Fruit fly (Drosophila melanogaster) whole organism, prepupa: Measurements from ENCODE around the gene Srrm1.

Experiments used
- Blimp-1 ChIP-seq: fragments of 200-800 bp; sonication (Bioruptor generic); optimal IDR thresholded peaks from 3 replicates; lab custom pipeline; 2017; ENCODE audit warnings: missing biosample characterization, missing genetic modification characterization, mild to moderate bottlenecking, moderate library complexity, missing genetic modification reagents
- CG10631 ChIP-seq: fragments of 200-800 bp; sonication (Bioruptor generic); optimal IDR thresholded peaks from 2 replicates; lab custom pipeline; 2016; ENCODE audit warnings: missing biosample characterization, missing genetic modification characterization
- CG11294 ChIP-seq: fragments of 200-800 bp; sonication (Bioruptor generic); IDR thresholded peaks from 2 replicates; pipeline ENCODE4 v1.3.6; 2022; ENCODE audit warnings: missing biosample characterization, missing genetic modification characterization
- CG11762 ChIP-seq: fragments of 200-800 bp; sonication (Bioruptor generic); optimal IDR thresholded peaks from 3 replicates; lab custom pipeline; 2016; ENCODE audit warnings: missing biosample characterization, missing genetic modification characterization; ENCODE audit not compliant: insufficient read depth
- CG11902 ChIP-seq: fragments of 200-800 bp; sonication (Bioruptor generic); optimal IDR thresholded peaks from 3 replicates; lab custom pipeline; 2016; ENCODE audit warnings: missing biosample characterization, missing genetic modification characterization
- CG15336 ChIP-seq: fragments of 200-800 bp; sonication (Bioruptor generic); IDR thresholded peaks from 2 replicates; pipeline ENCODE4 v1.3.6; 2022; ENCODE audit warnings: missing biosample characterization, missing genetic modification characterization
- CG1621 ChIP-seq: fragments of 200-800 bp; sonication (Bioruptor generic); optimal IDR thresholded peaks from 3 replicates; lab custom pipeline; 2018; ENCODE audit warnings: missing biosample characterization, mild to moderate bottlenecking, missing genetic modification characterization
- CG3032 ChIP-seq: fragments of 200-800 bp; optimal IDR thresholded peaks from 2 replicates; lab custom pipeline; 2019; ENCODE audit warnings: missing biosample characterization, mild to moderate bottlenecking, missing genetic modification characterization, moderate library complexity
- CG31627 ChIP-seq: fragments of 200-800 bp; sonication (Bioruptor generic); optimal IDR thresholded peaks from 3 replicates; lab custom pipeline; 2016; ENCODE audit warnings: missing biosample characterization, missing genetic modification characterization
- CG3919 ChIP-seq: fragments of 200-800 bp; sonication (Bioruptor generic); optimal IDR thresholded peaks from 3 replicates; lab custom pipeline; 2016; ENCODE audit warnings: missing biosample characterization, missing genetic modification characterization
- CG6163 ChIP-seq: fragments of 200-800 bp; sonication (Bioruptor generic); IDR thresholded peaks from 3 replicates; pipeline ENCODE4 v1.3.6; 2022; ENCODE audit warnings: missing biosample characterization, missing genetic modification characterization
- CG6276 ChIP-seq: fragments of 200-800 bp; sonication (Bioruptor generic); optimal IDR thresholded peaks from 2 replicates; lab custom pipeline; 2017; ENCODE audit warnings: missing biosample characterization, mild to moderate bottlenecking, missing genetic modification characterization
- CG6808 ChIP-seq: fragments of 200-800 bp; sonication (Bioruptor generic); optimal IDR thresholded peaks from 3 replicates; lab custom pipeline; 2017; ENCODE audit warnings: missing biosample characterization, missing genetic modification characterization, mild to moderate bottlenecking, moderate library complexity, missing genetic modification reagents
- CG6854 ChIP-seq: fragments of 200-800 bp; sonication (Bioruptor generic); optimal IDR thresholded peaks from 2 replicates; lab custom pipeline; 2017; ENCODE audit warnings: missing biosample characterization, mild to moderate bottlenecking, missing genetic modification characterization
- CG7368 ChIP-seq: fragments of 200-800 bp; sonication (Bioruptor generic); optimal IDR thresholded peaks from 3 replicates; lab custom pipeline; 2016; ENCODE audit warnings: missing biosample characterization, missing genetic modification characterization
- CG8119 ChIP-seq: fragments of 200-800 bp; sonication (Bioruptor generic); IDR thresholded peaks from 3 replicates; pipeline ENCODE4 v1.3.6; 2022; ENCODE audit warnings: missing biosample characterization, missing genetic modification characterization
- Eip78C ChIP-seq: fragments of 200-800 bp; sonication (Bioruptor generic); peaks from one replicate; lab custom pipeline; 2016; ENCODE audit warnings: missing biosample characterization, missing genetic modification characterization
- Eip93F ChIP-seq: fragments of 200-800 bp; sonication (Bioruptor generic); optimal IDR thresholded peaks from 2 replicates; lab custom pipeline; 2016; ENCODE audit warnings: missing biosample characterization, mild to moderate bottlenecking, missing genetic modification characterization
- Ets21C ChIP-seq: fragments of 200-800 bp; sonication (Bioruptor generic); optimal IDR thresholded peaks from 3 replicates; lab custom pipeline; 2016; ENCODE audit warnings: missing biosample characterization, missing genetic modification characterization
- Gug ChIP-seq: fragments of 200-800 bp; sonication (Bioruptor generic); IDR thresholded peaks from 2 replicates; pipeline ENCODE4 v1.3.6; 2022; ENCODE audit warnings: missing biosample characterization, missing genetic modification characterization
- Hr38 ChIP-seq: sonication (Bioruptor generic); optimal IDR thresholded peaks from 2 replicates; lab custom pipeline; 2016; ENCODE audit warnings: missing biosample characterization, missing genetic modification characterization
- Hr39 ChIP-seq: fragments of 200-800 bp; sonication (Bioruptor generic); optimal IDR thresholded peaks from 2 replicates; lab custom pipeline; 2016; ENCODE audit warnings: missing biosample characterization, missing genetic modification characterization
- Hr4 ChIP-seq: fragments of 200-800 bp; sonication (Bioruptor generic); optimal IDR thresholded peaks from 3 replicates; lab custom pipeline; 2016; ENCODE audit warnings: missing biosample characterization, missing genetic modification characterization
- Met ChIP-seq: fragments of 200-800 bp; sonication (Bioruptor generic); optimal IDR thresholded peaks from 3 replicates; lab custom pipeline; 2016; ENCODE audit warnings: missing biosample characterization, missing genetic modification characterization
- Smox ChIP-seq: fragments of 200-800 bp; sonication (Bioruptor generic); optimal IDR thresholded peaks from 3 replicates; lab custom pipeline; 2016; ENCODE audit warnings: missing biosample characterization, missing genetic modification characterization
- Sox102F ChIP-seq: fragments of 200-800 bp; sonication (Bioruptor generic); optimal IDR thresholded peaks from 2 replicates; lab custom pipeline; 2016; ENCODE audit warnings: missing biosample characterization, mild to moderate bottlenecking, missing genetic modification characterization
- Sox14 ChIP-seq: fragments of 200-800 bp; sonication (Bioruptor generic); optimal IDR thresholded peaks from 3 replicates; lab custom pipeline; 2016; ENCODE audit warnings: missing biosample characterization, missing genetic modification characterization
- Sox15 ChIP-seq: fragments of 200-800 bp; sonication (Bioruptor generic); optimal IDR thresholded peaks from 3 replicates; lab custom pipeline; 2016; ENCODE audit warnings: missing biosample characterization, missing genetic modification characterization
- achi ChIP-seq: fragments of 200-800 bp; sonication (Bioruptor generic); optimal IDR thresholded peaks from 3 replicates; lab custom pipeline; 2016; ENCODE audit warnings: missing biosample characterization, missing genetic modification characterization
- acj6 ChIP-seq: fragments of 200-800 bp; sonication (Bioruptor generic); optimal IDR thresholded peaks from 3 replicates; lab custom pipeline; 2016; ENCODE audit warnings: missing biosample characterization, missing genetic modification characterization
- dac ChIP-seq: fragments of 200-800 bp; sonication (Bioruptor generic); optimal IDR thresholded peaks from 2 replicates; lab custom pipeline; 2017; ENCODE audit warnings: missing biosample characterization, mild to moderate bottlenecking, missing genetic modification characterization
- dsx ChIP-seq: fragments of 200-800 bp; optimal IDR thresholded peaks from 3 replicates; lab custom pipeline; 2019; ENCODE audit warnings: missing biosample characterization, mild to moderate bottlenecking, missing genetic modification characterization, moderate library complexity; ENCODE audit not compliant: poor library complexity, severe bottlenecking
- eg ChIP-seq: fragments of 200-800 bp; sonication (Bioruptor generic); IDR thresholded peaks from 3 replicates; pipeline ENCODE4 v1.3.6; 2022; ENCODE audit warnings: missing biosample characterization, missing genetic modification characterization
- fd59A ChIP-seq: fragments of 200-800 bp; sonication (Bioruptor generic); optimal IDR thresholded peaks from 2 replicates; lab custom pipeline; 2017; ENCODE audit warnings: missing biosample characterization, mild to moderate bottlenecking, missing genetic modification characterization, missing genetic modification reagents
- fd85E ChIP-seq: fragments of 200-800 bp; sonication (Bioruptor generic); optimal IDR thresholded peaks from 3 replicates; lab custom pipeline; 2016; ENCODE audit warnings: missing biosample characterization, missing genetic modification characterization
- fkh ChIP-seq: fragments of 200-800 bp; sonication (Bioruptor generic); optimal IDR thresholded peaks from 3 replicates; lab custom pipeline; 2017; ENCODE audit warnings: missing biosample characterization, mild to moderate bottlenecking, missing genetic modification characterization, moderate library complexity
- lz ChIP-seq: fragments of 200-800 bp; sonication (Bioruptor generic); optimal IDR thresholded peaks from 3 replicates; lab custom pipeline; 2016; ENCODE audit warnings: missing biosample characterization, missing genetic modification characterization
- net ChIP-seq: fragments of 200-800 bp; sonication (Bioruptor generic); optimal IDR thresholded peaks from 3 replicates; lab custom pipeline; 2016; ENCODE audit warnings: missing biosample characterization, missing genetic modification characterization
- pdm3 ChIP-seq: fragments of 200-800 bp; sonication (Bioruptor generic); optimal IDR thresholded peaks from 3 replicates; lab custom pipeline; 2016; ENCODE audit warnings: missing biosample characterization, missing genetic modification characterization
- spab ChIP-seq: fragments of 200-800 bp; sonication (Bioruptor generic); optimal IDR thresholded peaks from 2 replicates; lab custom pipeline; 2017; ENCODE audit warnings: missing biosample characterization, mild to moderate bottlenecking, missing genetic modification characterization, missing genetic modification reagents
- topi ChIP-seq: fragments of 200-800 bp; sonication (Bioruptor generic); optimal IDR thresholded peaks from 3 replicates; lab custom pipeline; 2016; ENCODE audit warnings: missing biosample characterization, missing genetic modification characterization
- vri ChIP-seq: fragments of 200-800 bp; sonication (Bioruptor generic); optimal IDR thresholded peaks from 3 replicates; lab custom pipeline; 2016; ENCODE audit warnings: missing biosample characterization, mild to moderate bottlenecking, missing genetic modification characterization

Gene Srrm1

DNA sequence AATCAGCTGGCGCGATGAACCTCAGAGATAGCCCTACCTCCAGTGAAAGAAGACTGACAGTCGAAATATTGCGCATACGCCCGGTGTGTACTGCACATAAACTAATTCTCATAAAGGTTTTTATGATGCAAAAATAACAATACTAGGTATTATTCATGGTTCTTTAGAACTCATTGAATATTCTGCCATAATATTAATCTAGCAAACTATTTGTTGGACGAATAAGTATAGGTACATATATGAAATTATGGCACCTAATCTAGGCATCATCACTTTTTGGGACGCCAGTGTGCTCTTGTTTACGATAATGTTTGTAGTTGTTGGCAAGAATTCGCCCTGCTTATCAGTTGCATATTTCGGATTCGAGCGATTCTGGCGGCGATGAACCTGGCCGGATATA lies 14.9 kb upstream of the Srrm1 start (continued):
- TF ChIP-seq Sox15 (peak; percentile 32), CG3032 (no peak), fd85E (GFP tag; lab: Kevin White, UChicago) (no peak), CG6276 (no peak), CG10631 (GFP tag; lab: Kevin White, UChicago) (peak; percentile 1), CG11762 (GFP tag; lab: Kevin White, UChicago) (peak; percentile 32), CG3919 (GFP tag; lab: Kevin White, UChicago) (peak; percentile 30), CG15336 (GFP tag; lab: Robert Waterston, UW) (peak; percentile 23; the same call in 1 of the 2 replicates), CG1621 (tag; lab: Kevin White, UChicago) (no peak), dac (GFP tag; lab: Kevin White, UChicago) (no peak), fkh (GFP tag; lab: Kevin White, UChicago) (no peak), acj6 (peak; percentile 35), net (GFP tag; lab: Kevin White, UChicago) (peak; percentile 42), CG6854 (GFP tag; lab: Kevin White, UChicago) (no peak), Blimp-1 (GFP tag; lab: Kevin White, UChicago) (no peak), eg (no peak), pdm3 (GFP tag; lab: Kevin White, UChicago) (peak; percentile 50), lz (GFP tag; lab: Kevin White, UChicago) (peak; percentile 79), dsx (GFP tag; lab: Kevin White, UChicago) (no peak), CG31627 (GFP tag; lab: Kevin White, UChicago) (peak; percentile 64), Sox102F (GFP tag; lab: Kevin White, UChicago) (peak; percentile 80)

DNA sequence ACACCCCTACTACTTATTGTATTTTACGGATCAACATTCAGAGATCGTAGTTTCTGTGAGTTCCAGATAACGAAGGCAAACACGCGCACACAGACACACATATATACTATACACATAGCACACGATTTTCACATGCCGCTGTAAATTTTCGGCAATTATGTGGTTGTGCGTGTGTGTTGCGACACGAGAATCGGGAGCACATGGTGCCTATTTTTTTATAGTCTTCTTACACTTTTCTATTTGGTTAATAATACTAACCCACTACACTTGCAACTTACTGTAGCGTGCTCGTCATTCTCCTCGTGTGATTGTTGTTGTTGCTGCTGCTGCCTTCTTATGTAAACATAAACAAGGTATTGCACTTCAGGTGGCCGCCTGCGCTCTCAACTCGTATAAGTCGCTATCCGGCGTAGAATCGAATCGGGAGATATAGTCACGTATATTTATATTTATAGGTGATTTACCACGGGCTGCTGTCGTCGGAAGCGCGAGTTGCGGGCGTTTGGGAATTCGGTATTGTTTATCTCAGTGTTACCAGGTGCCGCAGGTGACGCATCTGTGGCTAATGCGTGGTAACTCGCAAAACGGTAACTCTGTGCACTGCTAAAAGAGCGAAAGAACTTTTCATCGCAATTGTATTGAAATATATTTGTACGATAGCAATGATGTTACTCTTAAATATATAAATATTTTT lies 14.3 kb upstream of the Srrm1 start, which contains the start of gene Adk2:
Gene Adk2 (minus strand): TSS at position 529 of the 694 bp plus-strand sequence.
- no peak for TF ChIP-seq dac (GFP tag; lab: Kevin White, UChicago)
- TF ChIP-seq vri (GFP tag; lab: Kevin White, UChicago), result peak; percentile 13
- TF ChIP-seq dsx (GFP tag; lab: Kevin White, UChicago), result no peak
- peak; percentile 52 for TF ChIP-seq CG6163
- no peak for TF ChIP-seq Hr38 (GFP tag; lab: Kevin White, UChicago)
- no peak for TF ChIP-seq net (GFP tag; lab: Kevin White, UChicago)
- TF ChIP-seq Met (GFP tag; lab: Kevin White, UChicago), result no peak
- TF ChIP-seq Sox14, result no peak
- TF ChIP-seq CG11294 (GFP tag; lab: Robert Waterston, UW), result no peak
- TF ChIP-seq CG7368 (GFP tag; lab: Kevin White, UChicago), result peak; percentile 12
- no peak for TF ChIP-seq CG11762 (GFP tag; lab: Kevin White, UChicago)
- peak; percentile 42 for TF ChIP-seq Eip93F
- TF ChIP-seq spab (GFP tag; lab: Kevin White, UChicago), result no peak
- TF ChIP-seq CG6854 (GFP tag; lab: Kevin White, UChicago), result peak; percentile 27
- TF ChIP-seq eg, result peak; percentile 59
- 0 out of 2 replicates have a peak, but pooled peaks have one; percentile 8 for TF ChIP-seq CG15336 (GFP tag; lab: Robert Waterston, UW)
- no peak for TF ChIP-seq CG11902 (GFP tag; lab: Kevin White, UChicago)
- no peak for TF ChIP-seq CG10631 (GFP tag; lab: Kevin White, UChicago)
- peak; percentile 38 for TF ChIP-seq Eip78C (GFP tag; lab: Kevin White, UChicago)
- no peak for TF ChIP-seq CG1621 (tag; lab: Kevin White, UChicago)
- peak; percentile 5 for TF ChIP-seq Smox
- peak; percentile 6 for TF ChIP-seq topi (GFP tag; lab: Kevin White, UChicago)
- TF ChIP-seq CG6808 (GFP tag; lab: Kevin White, UChicago), result no peak
- TF ChIP-seq lz (GFP tag; lab: Kevin White, UChicago), result no peak
- TF ChIP-seq achi (GFP tag; lab: Kevin White, UChicago), result no peak
- TF ChIP-seq Hr4 (GFP tag; lab: Kevin White, UChicago), result no peak
- no peak for TF ChIP-seq Ets21C (GFP tag; lab: Kevin White, UChicago)
- TF ChIP-seq fd59A (GFP tag; lab: Kevin White, UChicago), result no peak
- peak; percentile 38; the same call in 1 of the 2 replicates for TF ChIP-seq Gug (GFP tag; lab: Robert Waterston, UW)
- TF ChIP-seq Hr39, result no peak
- TF ChIP-seq fkh (GFP tag; lab: Kevin White, UChicago), result peak; percentile 77
- no peak for TF ChIP-seq fd85E (GFP tag; lab: Kevin White, UChicago)
- TF ChIP-seq CG3919 (GFP tag; lab: Kevin White, UChicago), result peak; percentile 50
- TF ChIP-seq CG8119 (GFP tag; lab: Robert Waterston, UW), result no peak
